Worm (Caenorhabditis elegans): Measurements from ENCODE around the gene F41E7.2.

ce11 chrX:10310366-10310765 lies 36.9 kb downstream of the F41E7.2 start, which contains the start of gene F41E7.6:
- TF ChIP-seq lir-3 (tag; optimal IDR thresholded peaks at IDR 0.05; ENCODE audit: poor library complexity): no peak
- TF ChIP-seq F16B12.6 (tag; optimal IDR thresholded peaks at IDR 0.05): no peak
- TF ChIP-seq hpl-2 (GFP tag; optimal IDR thresholded peaks at IDR 0.05): no peak
- no peak for TF ChIP-seq ceh-82 (tag; optimal IDR thresholded peaks at IDR 0.05)

Measured in whole organism, L1 larva.